Fruit fly (Drosophila melanogaster): ENCODE measurements around the gene Hakai.

Gene Hakai

dm6 chr2L:19542268-19542773 is 40.0 kb downstream of the Hakai start (continued):
- no peak for TF ChIP-seq Hand (GFP tag; optimal IDR thresholded peaks at IDR 0.05)
- TF ChIP-seq Xrp1 (GFP tag; IDR thresholded peaks at IDR 0.05): no peak
- no peak for TF ChIP-seq Awh (GFP tag; IDR thresholded peaks at IDR 0.05)
- TF ChIP-seq H15 (GFP tag; IDR thresholded peaks at IDR 0.05): no peak
- peak; percentile 28 for TF ChIP-seq Hmr (GFP tag; optimal IDR thresholded peaks at IDR 0.05)
- TF ChIP-seq ind (GFP tag; optimal IDR thresholded peaks at IDR 0.05): no peak
- TF ChIP-seq CG11085 (GFP tag; IDR thresholded peaks at IDR 0.05): no peak
- TF ChIP-seq CG12391 (tag; optimal IDR thresholded peaks at IDR 0.05): no peak
- no peak for TF ChIP-seq CG7786 (GFP tag; optimal IDR thresholded peaks at IDR 0.05)
- TF ChIP-seq CG15073 (GFP tag; optimal IDR thresholded peaks at IDR 0.05): no peak
- no peak for TF ChIP-seq CG1832 (GFP tag; optimal IDR thresholded peaks at IDR 0.05)
- no peak for TF ChIP-seq ftz-f1 (GFP tag; optimal IDR thresholded peaks at IDR 0.05)
- TF ChIP-seq HHEX (GFP tag; optimal IDR thresholded peaks at IDR 0.05): no peak
- no peak for TF ChIP-seq CG9817 (tag; optimal IDR thresholded peaks at IDR 0.05)
- peak; percentile 95 for TF ChIP-seq CG6791 (GFP tag; IDR thresholded peaks at IDR 0.05; ENCODE audit: partially characterized antibody)
- peak; percentile 96 for TF ChIP-seq CG13287 (GFP tag; IDR thresholded peaks at IDR 0.05; ENCODE audit: partially characterized antibody)
- TF ChIP-seq Stat92E (GFP tag; optimal IDR thresholded peaks at IDR 0.05): peak in 1 of 3 experiments; percentile 35
- no peak for TF ChIP-seq CG16779 (GFP tag; IDR thresholded peaks at IDR 0.05)
- TF ChIP-seq CG2199 (GFP tag; IDR thresholded peaks at IDR 0.05): no peak
- TF ChIP-seq hkb (optimal IDR thresholded peaks at IDR 0.05): no peak
- TF ChIP-seq hkb (GFP tag; IDR thresholded peaks at IDR 0.05): no peak
- peak; percentile 85 for TF ChIP-seq Doc3 (GFP tag; IDR thresholded peaks at IDR 0.05; ENCODE audit: partially characterized antibody)
- no peak for TF ChIP-seq ewg (GFP tag; optimal IDR thresholded peaks at IDR 0.05)
- TF ChIP-seq Med (GFP tag): peak; percentile 59
- no peak for TF ChIP-seq lilli (GFP tag; optimal IDR thresholded peaks at IDR 0.05)
- peak in 1 of 2 experiments; percentile 26 for TF ChIP-seq Pdp1 (GFP tag; optimal IDR thresholded peaks at IDR 0.05)
- TF ChIP-seq CG9727 (GFP tag; optimal IDR thresholded peaks at IDR 0.05): no peak
- no peak for TF ChIP-seq gce (GFP tag; IDR thresholded peaks at IDR 0.05)
- TF ChIP-seq CG6272 (GFP tag; IDR thresholded peaks at IDR 0.05): no peak
- TF ChIP-seq CG30403 (GFP tag; optimal IDR thresholded peaks at IDR 0.05): no peak
- no peak for TF ChIP-seq h (optimal IDR thresholded peaks at IDR 0.05)
- TF ChIP-seq emc (GFP tag; optimal IDR thresholded peaks at IDR 0.05): no peak
- no peak for TF ChIP-seq Dad (GFP tag; optimal IDR thresholded peaks at IDR 0.05)
- peak; percentile 91 for TF ChIP-seq vnd (GFP tag; IDR thresholded peaks at IDR 0.05; ENCODE audit: partially characterized antibody)
- TF ChIP-seq pnt (GFP tag; optimal IDR thresholded peaks at IDR 0.05): no peak
- no peak for TF ChIP-seq CG11398 (GFP tag; optimal IDR thresholded peaks at IDR 0.05)
- TF ChIP-seq luna (GFP tag; optimal IDR thresholded peaks at IDR 0.05): no peak
- no peak for TF ChIP-seq Ravus (GFP tag; IDR thresholded peaks at IDR 0.05)
- TF ChIP-seq CG17359 (tag; optimal IDR thresholded peaks at IDR 0.05): no peak
- TF ChIP-seq Antp (GFP tag; optimal IDR thresholded peaks at IDR 0.05): no peak
- no peak for TF ChIP-seq aop (GFP tag; IDR thresholded peaks at IDR 0.05)
- TF ChIP-seq CG3163 (GFP tag; optimal IDR thresholded peaks at IDR 0.05): no peak
- peak; percentile 93 for TF ChIP-seq Bgb (GFP tag; IDR thresholded peaks at IDR 0.05; ENCODE audit: partially characterized antibody)
- no peak for TF ChIP-seq sima (GFP tag; optimal IDR thresholded peaks at IDR 0.05)
- TF ChIP-seq gfzf (GFP tag; optimal IDR thresholded peaks at IDR 0.05): peak; percentile 45
- no peak for TF ChIP-seq fru (optimal IDR thresholded peaks at IDR 0.05)
- no peak for TF ChIP-seq CG4404 (GFP tag; IDR thresholded peaks at IDR 0.05)
- TF ChIP-seq zf30C (GFP tag; optimal IDR thresholded peaks at IDR 0.05): no peak
- no peak for TF ChIP-seq CG9876 (GFP tag; optimal IDR thresholded peaks at IDR 0.05)
- TF ChIP-seq ERR (GFP tag; optimal IDR thresholded peaks at IDR 0.05): no peak
- TF ChIP-seq mam (GFP tag; optimal IDR thresholded peaks at IDR 0.05): no peak
- TF ChIP-seq PHDP (tag; optimal IDR thresholded peaks at IDR 0.05): no peak

Measured in whole organism, embryonic.